Fruit fly (Drosophila melanogaster) whole organism, embryonic: ENCODE results near the gene CG11700.

Experiments
- C15 ChIP-seq: fragments of 200-800 bp; sonication (Bioruptor generic); IDR thresholded peaks from 3 replicates; pipeline ENCODE4 v1.3.6; 2022; ENCODE audit warnings: missing biosample characterization, missing genetic modification characterization
- CG10209 ChIP-seq: fragments of 200-800 bp; sonication (Bioruptor generic); optimal IDR thresholded peaks from 3 replicates; lab custom pipeline; 2017; ENCODE audit warnings: missing biosample characterization, mild to moderate bottlenecking, missing genetic modification characterization, missing genetic modification reagents
- CG11085 ChIP-seq: fragments of 200-800 bp; sonication (Bioruptor generic); IDR thresholded peaks from 2 replicates; pipeline ENCODE4 v1.3.6; 2022; ENCODE audit warnings: missing biosample characterization, missing genetic modification characterization
- CG11247 ChIP-seq: fragments of 200-800 bp; sonication (Bioruptor generic); IDR thresholded peaks from 2 replicates; pipeline ENCODE4 v1.3.6; 2022; ENCODE audit warnings: missing biosample characterization, missing genetic modification characterization
- CG1233 ChIP-seq: fragments of 200-800 bp; sonication (Bioruptor generic); optimal IDR thresholded peaks from 4 replicates; lab custom pipeline; 2018; ENCODE audit warnings: missing biosample characterization, mild to moderate bottlenecking, missing genetic modification characterization
- CG14710 ChIP-seq: fragments of 200-800 bp; sonication (Bioruptor generic); optimal IDR thresholded peaks from 3 replicates; lab custom pipeline; 2019; ENCODE audit warnings: missing biosample characterization, mild to moderate bottlenecking, missing genetic modification characterization, moderate library complexity
- CG1647 ChIP-seq: fragments of 200-800 bp; sonication (Bioruptor generic); optimal IDR thresholded peaks from 3 replicates; lab custom pipeline; 2016; ENCODE audit warnings: missing biosample characterization, missing genetic modification characterization
- CG16779 ChIP-seq: fragments of 200-800 bp; sonication (Bioruptor generic); IDR thresholded peaks from 2 replicates; pipeline ENCODE4 v1.3.6; 2022; ENCODE audit warnings: missing biosample characterization, missing genetic modification characterization
- CG17361 ChIP-seq: fragments of 200-800 bp; sonication (Bioruptor generic); IDR thresholded peaks from 3 replicates; pipeline ENCODE4 v1.3.6; 2022; ENCODE audit warnings: missing biosample characterization, missing genetic modification characterization
- CG2120 ChIP-seq: fragments of 200-800 bp; sonication (Bioruptor generic); optimal IDR thresholded peaks from 3 replicates; lab custom pipeline; 2016; ENCODE audit warnings: missing biosample characterization, missing genetic modification characterization
- CG30403 ChIP-seq: fragments of 200-800 bp; sonication (Bioruptor generic); optimal IDR thresholded peaks from 3 replicates; lab custom pipeline; 2016; ENCODE audit warnings: missing biosample characterization, missing genetic modification characterization
- CG31224 ChIP-seq: fragments of 200-800 bp; sonication (Bioruptor generic); IDR thresholded peaks from 2 replicates; pipeline ENCODE4 v1.3.6; 2022; ENCODE audit warnings: missing biosample characterization, missing genetic modification characterization
- CG43689 ChIP-seq: fragments of 200-800 bp; sonication (Bioruptor generic); IDR thresholded peaks from 2 replicates; pipeline ENCODE4 v1.3.6; 2022; ENCODE audit warnings: missing biosample characterization, missing genetic modification characterization
- CG6813 ChIP-seq: fragments of 200-800 bp; sonication (Bioruptor generic); optimal IDR thresholded peaks from 2 replicates; lab custom pipeline; 2017; ENCODE audit warnings: missing biosample characterization, missing genetic modification characterization, mild to moderate bottlenecking, moderate library complexity, missing genetic modification reagents
- CG7556 ChIP-seq: fragments of 200-800 bp; sonication (Bioruptor generic); optimal IDR thresholded peaks from 2 replicates; lab custom pipeline; 2017; ENCODE audit warnings: missing biosample characterization, mild to moderate bottlenecking, missing genetic modification characterization
- CG7786 ChIP-seq: fragments of 200-800 bp; sonication (Bioruptor generic); optimal IDR thresholded peaks from 2 replicates; lab custom pipeline; 2016; ENCODE audit warnings: missing biosample characterization, missing genetic modification characterization
- CG7963 ChIP-seq: fragments of 200-800 bp; sonication (Bioruptor generic); IDR thresholded peaks from 3 replicates; pipeline ENCODE4 v1.3.6; 2022; ENCODE audit warnings: missing biosample characterization, missing genetic modification characterization; ENCODE audit not compliant: partially characterized antibody
- E2f1 ChIP-seq: fragments of 200-800 bp; sonication (Bioruptor generic); IDR thresholded peaks from 2 replicates; pipeline ENCODE4 v1.3.6; 2022; ENCODE audit warnings: missing biosample characterization, missing genetic modification characterization
- E2f2 ChIP-seq: fragments of 200-800 bp; sonication (Bioruptor generic); IDR thresholded peaks from 2 replicates; pipeline ENCODE4 v1.3.6; 2022; ENCODE audit warnings: missing biosample characterization, missing genetic modification characterization
- Fer2 ChIP-seq: fragments of 200-800 bp; sonication (Bioruptor generic); optimal IDR thresholded peaks from 2 replicates; lab custom pipeline; 2018; ENCODE audit warnings: missing biosample characterization, mild to moderate bottlenecking, missing genetic modification characterization, moderate library complexity
- HLH3B ChIP-seq: fragments of 200-800 bp; sonication (Bioruptor generic); IDR thresholded peaks from 2 replicates; pipeline ENCODE4 v1.3.6; 2022; ENCODE audit warnings: missing biosample characterization, missing genetic modification characterization
- HLHmδ ChIP-seq: fragments of 200-800 bp; sonication (Bioruptor generic); optimal IDR thresholded peaks from 2 replicates; lab custom pipeline; 2018; ENCODE audit warnings: missing biosample characterization, mild to moderate bottlenecking, missing genetic modification characterization, moderate library complexity
- Hmr ChIP-seq: fragments of 200-800 bp; sonication (Bioruptor generic); optimal IDR thresholded peaks from 3 replicates; lab custom pipeline; 2017; ENCODE audit warnings: mild to moderate bottlenecking, missing biosample characterization, missing genetic modification reagents, missing genetic modification characterization
- Hsf ChIP-seq: fragments of 200-800 bp; sonication (Bioruptor generic); optimal IDR thresholded peaks from 3 replicates; lab custom pipeline; 2016; ENCODE audit warnings: missing biosample characterization, missing genetic modification characterization
- Jarid2 ChIP-seq: fragments of 200-800 bp; sonication (Bioruptor generic); optimal IDR thresholded peaks from 3 replicates; lab custom pipeline; 2017; ENCODE audit warnings: mild to moderate bottlenecking, missing biosample characterization, missing genetic modification reagents, missing genetic modification characterization
- Kr ChIP-seq: fragments of 200-800 bp; sonication (Bioruptor generic); optimal IDR thresholded peaks from 2 replicates; lab custom pipeline; 2017; ENCODE audit warnings: missing biosample characterization, mild to moderate bottlenecking, missing genetic modification characterization
- Nf-YB ChIP-seq: fragments of 200-800 bp; sonication (Bioruptor generic); optimal IDR thresholded peaks from 3 replicates; lab custom pipeline; 2019; ENCODE audit warnings: missing biosample characterization, mild to moderate bottlenecking, missing genetic modification characterization, moderate library complexity
- Ssrp ChIP-seq: fragments of 200-800 bp; sonication (Bioruptor generic); optimal IDR thresholded peaks from 2 replicates; lab custom pipeline; 2018; ENCODE audit warnings: missing biosample characterization, mild to moderate bottlenecking, missing genetic modification characterization, moderate library complexity
- Stat92E ChIP-seq, 3 experiments: fragments of >200 bp in 2 of 3; fragments of 200-800 bp in 1 of 3; sonication (Bioruptor generic) in 1 of 3; optimal IDR thresholded peaks; 2 replicates each; lab custom pipeline; 2017 to 2019; ENCODE audit warnings: missing biosample characterization in 3 of 3, missing genetic modification characterization in 3 of 3, mild to moderate bottlenecking in 1 of 3, moderate library complexity in 1 of 3
- ase ChIP-seq: fragments of 200-800 bp; sonication (Bioruptor generic); IDR thresholded peaks from 3 replicates; pipeline ENCODE4 v1.3.6; 2022; ENCODE audit warnings: missing biosample characterization, missing genetic modification characterization
- bab2 ChIP-seq: fragments of 200-800 bp; sonication (Bioruptor generic); optimal IDR thresholded peaks from 2 replicates; lab custom pipeline; 2016; ENCODE audit warnings: missing biosample characterization, missing genetic modification characterization
- cg ChIP-seq: fragments of 200-800 bp; sonication (Bioruptor generic); optimal IDR thresholded peaks from 3 replicates; lab custom pipeline; 2019; ENCODE audit warnings: missing biosample characterization, mild to moderate bottlenecking, missing genetic modification characterization, moderate library complexity
- gem ChIP-seq: fragments of 200-800 bp; sonication (Bioruptor generic); optimal IDR thresholded peaks from 2 replicates; lab custom pipeline; 2019; ENCODE audit warnings: missing biosample characterization, mild to moderate bottlenecking, missing genetic modification characterization, moderate library complexity
- gro ChIP-seq: fragments of 200-800 bp; sonication (Bioruptor generic); optimal IDR thresholded peaks from 2 replicates; lab custom pipeline; 2016; ENCODE audit warnings: missing biosample characterization, missing genetic modification characterization
- gsb-n ChIP-seq: fragments of 200-800 bp; sonication (Bioruptor generic); optimal IDR thresholded peaks from 3 replicates; lab custom pipeline; 2018; ENCODE audit warnings: missing biosample characterization, mild to moderate bottlenecking, missing genetic modification characterization
- ind ChIP-seq: fragments of 200-800 bp; sonication (Bioruptor generic); optimal IDR thresholded peaks from 3 replicates; lab custom pipeline; 2016; ENCODE audit warnings: missing biosample characterization, missing genetic modification characterization
- klu ChIP-seq: fragments of 200-800 bp; sonication (Bioruptor generic); IDR thresholded peaks from 2 replicates; pipeline ENCODE4 v1.3.6; 2022; ENCODE audit warnings: missing biosample characterization, missing genetic modification characterization
- knrl ChIP-seq: fragments of 200-800 bp; sonication (Bioruptor generic); IDR thresholded peaks from 3 replicates; pipeline ENCODE4 v1.3.6; 2022; ENCODE audit warnings: missing biosample characterization, missing genetic modification characterization; ENCODE audit not compliant: partially characterized antibody
- lola ChIP-seq, 3 experiments: fragments of >200 bp in 2 of 3; fragments of 200-800 bp in 1 of 3; sonication (Bioruptor generic) in 1 of 3; optimal IDR thresholded peaks; 2 replicates each; lab custom pipeline; 2017 to 2019; ENCODE audit warnings: missing biosample characterization in 3 of 3, missing genetic modification characterization in 3 of 3, mild to moderate bottlenecking in 1 of 3, moderate library complexity in 1 of 3
- nau ChIP-seq: fragments of 200-800 bp; sonication (Bioruptor generic); optimal IDR thresholded peaks from 3 replicates; lab custom pipeline; 2017; ENCODE audit warnings: missing biosample characterization, mild to moderate bottlenecking, missing genetic modification characterization, missing genetic modification reagents
- psq ChIP-seq: fragments of 200-800 bp; sonication (Bioruptor generic); optimal IDR thresholded peaks from 2 replicates; lab custom pipeline; 2017; ENCODE audit warnings: missing biosample characterization, missing genetic modification characterization
- pzg ChIP-seq: fragments of 200-800 bp; sonication (Bioruptor generic); optimal IDR thresholded peaks from 3 replicates; lab custom pipeline; 2018; ENCODE audit warnings: missing biosample characterization, mild to moderate bottlenecking, missing genetic modification characterization, moderate library complexity
- ro ChIP-seq: fragments of 200-800 bp; sonication (Bioruptor generic); IDR thresholded peaks from 2 replicates; pipeline ENCODE4 v1.3.6; 2022; ENCODE audit warnings: missing biosample characterization, missing genetic modification characterization
- sc ChIP-seq, 3 experiments: fragments of >200 bp in 2 of 3; fragments of 200-800 bp in 1 of 3; sonication (Bioruptor generic) in 1 of 3; optimal IDR thresholded peaks; 2 replicates in 2 of 3; 3 replicates in 1 of 3; lab custom pipeline; 2017; ENCODE audit warnings: mild to moderate bottlenecking in 1 of 3, missing biosample characterization in 1 of 3, missing genetic modification characterization in 1 of 3, missing genetic modification reagents in 1 of 3
- slou ChIP-seq: fragments of 200-800 bp; sonication (Bioruptor generic); optimal IDR thresholded peaks from 3 replicates; lab custom pipeline; 2016; ENCODE audit warnings: missing biosample characterization, missing genetic modification characterization
- ssp ChIP-seq: fragments of 200-800 bp; sonication (Bioruptor generic); IDR thresholded peaks from 2 replicates; pipeline ENCODE4 v1.3.6; 2022; ENCODE audit warnings: missing biosample characterization, missing genetic modification characterization
- tin ChIP-seq: fragments of 200-800 bp; sonication (Bioruptor generic); optimal IDR thresholded peaks from 3 replicates; lab custom pipeline; 2016; ENCODE audit warnings: missing biosample characterization, missing genetic modification characterization
- trh ChIP-seq: fragments of 200-800 bp; sonication (Bioruptor generic); optimal IDR thresholded peaks from 2 replicates; lab custom pipeline; 2016; ENCODE audit warnings: missing biosample characterization, missing genetic modification characterization
- ttk ChIP-seq: fragments of 200-800 bp; sonication (Bioruptor generic); IDR thresholded peaks from 2 replicates; pipeline ENCODE4 v2.1.2; 2022; ENCODE audit warnings: missing biosample characterization, missing genetic modification characterization
- zf30C ChIP-seq: fragments of 200-800 bp; sonication (Bioruptor generic); optimal IDR thresholded peaks from 3 replicates; lab custom pipeline; 2018; ENCODE audit warnings: missing biosample characterization, mild to moderate bottlenecking, missing genetic modification characterization

Gene CG11700

dm6 chrX:6295129-6295539, 11.8 kb upstream of the CG11700 start, which contains the start of the genes CG15891 and CG3815 (continued):
- TF ChIP-seq CG43689 (GFP tag; lab: Robert Waterston, UW) (no peak), nau (no peak), CG2120 (GFP tag; lab: Kevin White, UChicago) (peak; percentile 73), lola (GFP tag; optimal IDR thresholded peaks at IDR 0.05; lab: Kevin White, UChicago) (peak in 1 of 3 experiments; percentile 56), CG7786 (GFP tag; lab: Kevin White, UChicago) (peak; percentile 45), psq (no peak), cg (GFP tag; lab: Kevin White, UChicago) (no peak), trh (GFP tag; lab: Kevin White, UChicago) (no peak), CG30403 (GFP tag; lab: Kevin White, UChicago) (peak; percentile 61), gro (peak; percentile 18), E2f2 (GFP tag; lab: Robert Waterston, UW) (peak; percentile 54), ase (no peak), CG10209 (GFP tag; lab: Kevin White, UChicago) (no peak), Ssrp (tag; lab: Kevin White, UChicago) (peak; percentile 5), gem (tag; lab: Kevin White, UChicago) (no peak), CG17361 (no peak; the same call in none of the 3 replicates), klu (GFP tag; lab: Robert Waterston, UW) (0 out of 2 replicates have a peak, but pooled peaks have one; percentile 40), Jarid2 (GFP tag; lab: Kevin White, UChicago) (no peak), CG1233 (GFP tag; lab: Kevin White, UChicago) (no peak), CG7556 (peak; percentile 42), slou (GFP tag; lab: Kevin White, UChicago) (no peak), HLHmδ (GFP tag; lab: Kevin White, UChicago) (no peak), tin (GFP tag; lab: Kevin White, UChicago) (peak; percentile 35), ttk (GFP tag; lab: Robert Waterston, UW) (no peak), Nf-YB (GFP tag; lab: Kevin White, UChicago) (peak; percentile 3), ind (GFP tag; lab: Kevin White, UChicago) (peak; percentile 57), bab2 (GFP tag; lab: Kevin White, UChicago) (peak; percentile 55), CG31224 (peak; percentile 13; the same call in 1 of the 2 replicates), HLH3B (peak; percentile 53; the same call in 1 of the 2 replicates), E2f1 (0 out of 2 replicates have a peak, but pooled peaks have one; percentile 12), CG6813 (no peak), CG11085 (GFP tag; lab: Robert Waterston, UW) (peak; percentile 30; the same call in 1 of the 2 replicates), CG1647 (no peak), Kr (GFP tag; lab: Kevin White, UChicago) (no peak), zf30C (GFP tag; lab: Kevin White, UChicago) (no peak), Hmr (GFP tag; lab: Kevin White, UChicago) (no peak), ssp (peak; percentile 71), sc (optimal IDR thresholded peaks at IDR 0.05; lab: Kevin White, UChicago) (no peak), sc (GFP tag; optimal IDR thresholded peaks at IDR 0.05; lab: Kevin White, UChicago) (no peak), gsb-n (tag; lab: Kevin White, UChicago) (no peak), CG11247 (no peak), knrl (GFP tag; lab: Robert Waterston, UW) (peak; percentile 59; the same call in 2 of the 3 replicates), Hsf (GFP tag; lab: Kevin White, UChicago) (peak; percentile 47), pzg (GFP tag; lab: Kevin White, UChicago) (peak; percentile 73), CG16779 (GFP tag; lab: Robert Waterston, UW) (no peak), Fer2 (tag; lab: Kevin White, UChicago) (peak; percentile 41), CG7963 (GFP tag; lab: Robert Waterston, UW) (no peak), Stat92E (GFP tag; optimal IDR thresholded peaks at IDR 0.05; lab: Kevin White, UChicago) (no peak), C15 (no peak), CG14710 (tag; lab: Kevin White, UChicago) (peak; percentile 66), ro (GFP tag; lab: Robert Waterston, UW) (no peak)
